Fruit fly (Drosophila melanogaster) whole organism, wandering third instar larva: ENCODE results near the gene CG43295.

Source experiments
- Abd-B ChIP-seq: fragments of >200 bp; optimal IDR thresholded peaks from 2 replicates; lab custom pipeline; 2017; ENCODE audit warnings: missing biosample characterization, missing genetic modification characterization
- CG32264 ChIP-seq: fragments of 200-800 bp; sonication (Bioruptor generic); optimal IDR thresholded peaks from 2 replicates; lab custom pipeline; 2016; ENCODE audit warnings: missing biosample characterization, missing genetic modification characterization
- CG9705 ChIP-seq: fragments of 200-800 bp; sonication (Bioruptor generic); optimal IDR thresholded peaks from 2 replicates; lab custom pipeline; 2018; ENCODE audit warnings: missing biosample characterization, mild to moderate bottlenecking, missing genetic modification characterization
- CrebA ChIP-seq: fragments of 200-800 bp; sonication (Bioruptor generic); optimal IDR thresholded peaks from 2 replicates; lab custom pipeline; 2016; ENCODE audit warnings: missing biosample characterization, mild to moderate bottlenecking, missing genetic modification characterization, borderline replicate concordance
- Dfd ChIP-seq: fragments of >200 bp; optimal IDR thresholded peaks from 2 replicates; lab custom pipeline; 2017; ENCODE audit warnings: missing biosample characterization, missing genetic modification characterization
- Dif ChIP-seq: fragments of 200-275, 200-300 bp; sonication (Bioruptor generic); optimal IDR thresholded peaks from 2 replicates; lab custom pipeline; 2018; ENCODE audit warnings: missing biosample characterization, missing genetic modification characterization; ENCODE audit not compliant: partially characterized antibody
- GATAd ChIP-seq: sonication (Bioruptor generic); optimal IDR thresholded peaks from 2 replicates; lab custom pipeline; 2016; ENCODE audit warnings: missing biosample characterization, missing genetic modification characterization
- HLH106 ChIP-seq: fragments of 200-800 bp; optimal IDR thresholded peaks from 3 replicates; lab custom pipeline; 2019; ENCODE audit warnings: missing biosample characterization, mild to moderate bottlenecking, missing genetic modification characterization, moderate library complexity
- Hnf4 ChIP-seq: fragments of 200-800 bp; sonication (Bioruptor generic); optimal IDR thresholded peaks from 2 replicates; lab custom pipeline; 2016; ENCODE audit warnings: missing biosample characterization, mild to moderate bottlenecking, missing genetic modification characterization
- Hr78 ChIP-seq: fragments of >200 bp; optimal IDR thresholded peaks from 2 replicates; lab custom pipeline; 2017; ENCODE audit warnings: missing biosample characterization, missing genetic modification characterization
- Hr83 ChIP-seq: fragments of 200-300 bp; sonication (Bioruptor generic); optimal IDR thresholded peaks from 2 replicates; lab custom pipeline; 2016; ENCODE audit warnings: missing biosample characterization, mild to moderate bottlenecking, missing genetic modification characterization, moderate library complexity; ENCODE audit not compliant: poor library complexity, severe bottlenecking
- Jra ChIP-seq: sonication (Bioruptor generic); optimal IDR thresholded peaks from 2 replicates; lab custom pipeline; 2016; ENCODE audit warnings: missing biosample characterization, missing genetic modification characterization
- Mio ChIP-seq: sonication (Bioruptor generic); optimal IDR thresholded peaks from 2 replicates; lab custom pipeline; 2016; ENCODE audit warnings: missing biosample characterization, missing genetic modification characterization
- Myc ChIP-seq: fragments of >200 bp; optimal IDR thresholded peaks from 2 replicates; lab custom pipeline; 2017
- N ChIP-seq: fragments of >200 bp; optimal IDR thresholded peaks from 2 replicates; lab custom pipeline; 2018; ENCODE audit warnings: missing biosample characterization, missing external identifiers, missing genetic modification characterization
- OdsH ChIP-seq: fragments of 200-800 bp; sonication (Bioruptor generic); optimal IDR thresholded peaks from 2 replicates; lab custom pipeline; 2016; ENCODE audit warnings: missing biosample characterization, mild to moderate bottlenecking, missing genetic modification characterization
- Rel ChIP-seq, 2 experiments: fragments of 200-800 bp; sonication (Bioruptor generic) in 1 of 2; optimal IDR thresholded peaks; 2 replicates in 1 of 2; 3 replicates in 1 of 2; lab custom pipeline; 2016 to 2019; ENCODE audit warnings: mild to moderate bottlenecking in 2 of 2, missing biosample characterization in 2 of 2, missing genetic modification characterization in 2 of 2, moderate library complexity in 1 of 2
- Sp1 ChIP-seq: fragments of 200-800 bp; sonication (Bioruptor generic); optimal IDR thresholded peaks from 3 replicates; lab custom pipeline; 2019; ENCODE audit warnings: missing biosample characterization, mild to moderate bottlenecking, missing genetic modification characterization, moderate library complexity
- Vsx2 ChIP-seq: fragments of 200-300, 225-300 bp; sonication (Bioruptor generic); optimal IDR thresholded peaks from 2 replicates; lab custom pipeline; 2018; ENCODE audit warnings: missing biosample characterization, missing genetic modification characterization; ENCODE audit not compliant: partially characterized antibody
- br ChIP-seq: fragments of 200-800 bp; sonication (Bioruptor generic); optimal IDR thresholded peaks from 2 replicates; lab custom pipeline; 2016; ENCODE audit warnings: missing biosample characterization, missing genetic modification characterization
- brk ChIP-seq: fragments of 200-800 bp; sonication (Bioruptor generic); optimal IDR thresholded peaks from 2 replicates; lab custom pipeline; 2016; ENCODE audit warnings: missing biosample characterization, mild to moderate bottlenecking, missing genetic modification characterization
- dl ChIP-seq, 2 experiments: fragments of 175-275, 200-275 bp in 1 of 2; fragments of 200-275 bp in 1 of 2; sonication (Bioruptor generic); optimal IDR thresholded peaks; lab custom pipeline; 2018; ENCODE audit warnings: mild to moderate bottlenecking in 2 of 2, missing biosample characterization in 2 of 2, missing genetic modification characterization in 2 of 2, moderate library complexity in 2 of 2; ENCODE audit not compliant: partially characterized antibody in 2 of 2, insufficient read depth in 1 of 2
- dmrt93B ChIP-seq: fragments of 200-800 bp; sonication (Bioruptor generic); optimal IDR thresholded peaks from 2 replicates; lab custom pipeline; 2018; ENCODE audit warnings: missing biosample characterization, mild to moderate bottlenecking, missing genetic modification characterization
- dsf ChIP-seq: sonication (Bioruptor generic); optimal IDR thresholded peaks from 2 replicates; lab custom pipeline; 2016; ENCODE audit warnings: missing biosample characterization, missing genetic modification characterization, borderline replicate concordance
- ey ChIP-seq: fragments of 200-800 bp; sonication (Bioruptor generic); optimal IDR thresholded peaks from 2 replicates; lab custom pipeline; 2016; ENCODE audit warnings: missing biosample characterization, missing genetic modification characterization
- foxo ChIP-seq, 2 experiments: fragments of 200-800 bp; sonication (Bioruptor generic); optimal IDR thresholded peaks; 2 replicates in 1 of 2; 3 replicates in 1 of 2; lab custom pipeline; 2016 to 2017; ENCODE audit warnings: missing biosample characterization in 2 of 2, missing genetic modification characterization in 2 of 2
- fru ChIP-seq: fragments of 200-800 bp; sonication (Bioruptor generic); optimal IDR thresholded peaks from 3 replicates; lab custom pipeline; 2016; ENCODE audit warnings: missing biosample characterization, mild to moderate bottlenecking, missing genetic modification characterization
- h ChIP-seq: fragments of 200-800 bp; sonication (Bioruptor generic); optimal IDR thresholded peaks from 3 replicates; lab custom pipeline; 2016; ENCODE audit warnings: missing biosample characterization, mild to moderate bottlenecking, missing genetic modification characterization
- jim ChIP-seq: fragments of 175-275, 200-325 bp; sonication (Bioruptor generic); optimal IDR thresholded peaks from 2 replicates; lab custom pipeline; 2016; ENCODE audit warnings: missing biosample characterization, mild to moderate bottlenecking, missing genetic modification characterization
- lola ChIP-seq: fragments of >200 bp; optimal IDR thresholded peaks from 2 replicates; lab custom pipeline; 2017; ENCODE audit warnings: missing biosample characterization, missing genetic modification characterization
- pan ChIP-seq: fragments of >200 bp; optimal IDR thresholded peaks from 2 replicates; lab custom pipeline; 2017
- psq ChIP-seq: fragments of 200-800 bp; sonication (Bioruptor generic); optimal IDR thresholded peaks from 3 replicates; lab custom pipeline; 2017; ENCODE audit warnings: missing biosample characterization, mild to moderate bottlenecking, missing genetic modification characterization, moderate library complexity
- rgr ChIP-seq: fragments of 200-800 bp; sonication (Bioruptor generic); optimal IDR thresholded peaks from 3 replicates; lab custom pipeline; 2016; ENCODE audit warnings: missing biosample characterization, mild to moderate bottlenecking, missing genetic modification characterization
- sage ChIP-seq: fragments of 200-800 bp; sonication (Bioruptor generic); optimal IDR thresholded peaks from 2 replicates; lab custom pipeline; 2016; ENCODE audit warnings: missing biosample characterization, mild to moderate bottlenecking, missing genetic modification characterization
- sv ChIP-seq: fragments of 200-800 bp; sonication (Bioruptor generic); optimal IDR thresholded peaks from 3 replicates; lab custom pipeline; 2016; ENCODE audit warnings: missing biosample characterization, missing genetic modification characterization
- tai ChIP-seq: sonication (Bioruptor generic); optimal IDR thresholded peaks from 2 replicates; lab custom pipeline; 2016; ENCODE audit warnings: missing biosample characterization, missing genetic modification characterization
- usp ChIP-seq: fragments of >200 bp; optimal IDR thresholded peaks from 2 replicates; lab custom pipeline; 2017; ENCODE audit warnings: missing biosample characterization, missing genetic modification characterization
- woc ChIP-seq: sonication (Bioruptor generic); optimal IDR thresholded peaks from 2 replicates; lab custom pipeline; 2016; ENCODE audit warnings: missing biosample characterization, mild to moderate bottlenecking, missing genetic modification characterization

Gene CG43295

DNA sequence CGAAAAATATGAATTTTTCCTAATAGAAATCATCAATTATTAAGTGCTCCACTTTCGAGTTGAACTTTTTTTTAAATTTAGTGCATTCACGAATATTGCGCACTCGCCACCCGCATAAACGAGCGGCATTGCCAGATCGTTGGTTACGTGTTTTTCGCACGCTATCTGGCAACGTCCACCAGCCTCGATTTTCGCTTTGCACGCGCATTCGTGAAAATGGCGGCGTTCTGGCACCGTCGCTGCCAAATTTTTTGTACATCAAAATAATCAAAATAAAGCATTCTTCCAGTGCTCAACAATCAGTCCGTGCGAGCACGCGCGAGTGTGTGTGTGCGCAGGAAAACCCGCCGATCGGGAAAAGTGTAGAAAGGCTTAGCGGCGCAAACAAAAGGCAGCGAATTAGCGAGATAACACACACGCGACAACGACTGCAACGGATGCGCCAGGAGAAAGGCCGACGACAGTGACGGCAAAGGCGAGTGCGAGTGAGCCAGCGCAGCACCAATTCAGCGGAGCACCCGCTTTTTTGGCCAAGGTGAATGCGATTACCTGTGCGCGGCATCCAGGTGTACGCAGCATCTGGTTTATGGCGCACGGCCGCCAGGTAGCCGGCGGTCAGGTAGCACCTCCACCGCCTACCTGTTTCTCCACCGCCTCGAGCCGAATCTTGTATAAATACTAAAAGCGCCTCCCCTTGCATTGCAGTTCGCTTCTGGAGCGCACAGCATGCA lies 8.1 kb downstream of the CG43295 start (continued):
- TF ChIP-seq brk (GFP tag; lab: Kevin White, UChicago) = no peak
- TF ChIP-seq jim (GFP tag; lab: Kevin White, UChicago) = no peak
- no peak for TF ChIP-seq lola (GFP tag; lab: Kevin White, UChicago)
- peak; percentile 96 for TF ChIP-seq psq (GFP tag; lab: Kevin White, UChicago)
- no peak for TF ChIP-seq Myc (lab: Kevin White, UChicago)

DNA sequence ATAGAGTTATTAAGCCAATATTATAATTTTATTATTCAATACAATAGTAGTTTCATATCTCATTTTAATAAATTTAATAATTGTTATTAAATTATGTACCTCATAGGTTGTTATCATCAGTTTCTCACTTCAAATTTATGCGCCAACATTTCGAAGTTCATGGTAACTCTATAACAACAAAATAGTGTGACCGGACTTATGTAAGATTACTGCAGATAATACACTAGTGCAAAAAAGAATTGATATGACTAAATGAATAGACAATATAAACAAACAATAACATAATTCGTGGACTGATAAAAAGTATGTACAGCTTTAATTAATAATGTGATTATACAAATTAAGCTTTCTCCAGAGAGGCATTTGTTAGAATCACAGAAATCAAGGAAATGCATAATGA lies 16.1 kb downstream of the CG43295 start, which contains the start of gene Strump:
Strump (plus strand) TSS at position 212 of the 400 bp plus-strand sequence.
- TF ChIP-seq Jra (GFP tag; lab: Kevin White, UChicago) (no peak), usp (GFP tag; lab: Kevin White, UChicago) (no peak), Myc (lab: Kevin White, UChicago) (no peak), jim (GFP tag; lab: Kevin White, UChicago) (no peak), CG32264 (no peak)

dm6 chr3L:16128481-16128972 lies 22.9 kb downstream of the CG43295 start, which contains the start of gene Pgm1:
Pgm1 (minus strand) TSS chr3L:16128531.
- TF ChIP-seq GATAd (no peak), woc (GFP tag; lab: Kevin White, UChicago) (peak; percentile 96), usp (GFP tag; lab: Kevin White, UChicago) (no peak), OdsH (GFP tag; lab: Kevin White, UChicago) (peak; percentile 93), Rel (GFP tag; optimal IDR thresholded peaks at IDR 0.05; lab: Kevin White, UChicago) (peak; percentile 50), Rel (tag; optimal IDR thresholded peaks at IDR 0.05; lab: Kevin White, UChicago) (peak; percentile 77), jim (GFP tag; lab: Kevin White, UChicago) (no peak), Mio (GFP tag; lab: Kevin White, UChicago) (peak; percentile 43), psq (GFP tag; lab: Kevin White, UChicago) (peak; percentile 79), br (GFP tag; lab: Kevin White, UChicago) (peak; percentile 94), brk (GFP tag; lab: Kevin White, UChicago) (no peak), Hnf4 (GFP tag; lab: Kevin White, UChicago) (peak; percentile 84), lola (GFP tag; lab: Kevin White, UChicago) (no peak), HLH106 (tag; lab: Kevin White, UChicago) (peak; percentile 88), tai (GFP tag; lab: Kevin White, UChicago) (no peak), sv (GFP tag; lab: Kevin White, UChicago) (peak; percentile 79), CG32264 (peak; percentile 84), CrebA (GFP tag; lab: Kevin White, UChicago) (no peak), sage (GFP tag; lab: Kevin White, UChicago) (no peak), pan (no peak), Vsx2 (no peak), Myc (lab: Kevin White, UChicago) (peak; percentile 85), Abd-B (GFP tag; lab: Kevin White, UChicago) (no peak), Jra (GFP tag; lab: Kevin White, UChicago) (peak; percentile 82), h (peak; percentile 94), dl (GFP tag; optimal IDR thresholded peaks at IDR 0.05; lab: Kevin White, UChicago; ENCODE audit: insufficient read depth in 1 of 2, partially characterized antibody in 2 of 2) (no peak), rgr (GFP tag; lab: Kevin White, UChicago) (peak; percentile 94), CG9705 (GFP tag; lab: Kevin White, UChicago) (peak; percentile 76), ey (peak; percentile 93), Dfd (GFP tag; lab: Kevin White, UChicago) (no peak), Sp1 (peak; percentile 90), dmrt93B (no peak), dsf (GFP tag; lab: Kevin White, UChicago) (no peak), Dif (GFP tag; lab: Kevin White, UChicago) (no peak), foxo (GFP tag; optimal IDR thresholded peaks at IDR 0.05; lab: Kevin White, UChicago) (peak; percentile 55 to 94), Hr78 (GFP tag; lab: Kevin White, UChicago) (no peak), fru (peak; percentile 92), Hr83 (GFP tag; lab: Kevin White, UChicago) (peak; percentile 38), N (GFP tag; lab: Kevin White, UChicago) (no peak)
